Worm (Caenorhabditis elegans): Measurements from ENCODE around the gene fbxc-23.

The fbxc-23 gene

ce11 chrII:13596505-13596977 lies at the start of gene fbxc-23, which contains the start of gene csc-1:
fbxc-23 (minus strand) TSS chrII:13596555.
csc-1 (plus strand) TSS chrII:13596955.
- TF ChIP-seq R02D3.7 (tag; optimal IDR thresholded peaks at IDR 0.05) (no peak), C34F6.9 (tag; optimal IDR thresholded peaks at IDR 0.05) (peak; percentile 70), lin-13 (GFP tag; optimal IDR thresholded peaks at IDR 0.05) (peak; percentile 49), unc-55 (GFP tag; optimal IDR thresholded peaks at IDR 0.05) (peak; percentile 60), crh-2 (tag; optimal IDR thresholded peaks at IDR 0.05) (peak; percentile 31), mbf-1 (tag; optimal IDR thresholded peaks at IDR 0.05) (no peak), F13H6.1 (tag; optimal IDR thresholded peaks at IDR 0.05) (peak; percentile 10), lsy-2 (tag; optimal IDR thresholded peaks at IDR 0.05) (peak; percentile 91 to 98), fos-1 (tag; optimal IDR thresholded peaks at IDR 0.05) (peak; percentile 2), nhr-129 (tag; optimal IDR thresholded peaks at IDR 0.05) (peak; percentile 4), nhr-10 (tag; optimal IDR thresholded peaks at IDR 0.05) (no peak), snpc-4 (tag; optimal IDR thresholded peaks at IDR 0.05) (peak; percentile 62), gmeb-1 (tag; optimal IDR thresholded peaks at IDR 0.05) (peak; percentile 90), lin-11 (tag; optimal IDR thresholded peaks at IDR 0.05) (peak; percentile 51), nhr-21 (tag; optimal IDR thresholded peaks at IDR 0.05) (peak; percentile 15), dmd-4 (tag; optimal IDR thresholded peaks at IDR 0.05) (no peak), nhr-25 (tag; optimal IDR thresholded peaks at IDR 0.05) (peak; percentile 16), sma-3 (GFP tag; optimal IDR thresholded peaks at IDR 0.05) (peak; percentile 38)

- TF ChIP-seq sem-4 (tag; optimal IDR thresholded peaks at IDR 0.05) (no peak), peb-1 (tag; optimal IDR thresholded peaks at IDR 0.05) (no peak), nhr-12 (tag; optimal IDR thresholded peaks at IDR 0.05) (no peak), fos-1 (tag; optimal IDR thresholded peaks at IDR 0.05) (peak; percentile 4), Y55F3AM.14 (GFP tag; optimal IDR thresholded peaks at IDR 0.05) (no peak), unc-55 (GFP tag; optimal IDR thresholded peaks at IDR 0.05) (peak; percentile 16), ama-1 (optimal IDR thresholded peaks at IDR 0.05) (no peak), R02D3.7 (tag; optimal IDR thresholded peaks at IDR 0.05) (no peak), blmp-1 (tag; optimal IDR thresholded peaks at IDR 0.05; ENCODE audit: insufficient read depth) (no peak), nhr-11 (tag; optimal IDR thresholded peaks at IDR 0.05) (no peak), egl-27 (tag; optimal IDR thresholded peaks at IDR 0.05) (no peak), lsy-2 (tag; optimal IDR thresholded peaks at IDR 0.05) (no peak), gmeb-1 (tag; optimal IDR thresholded peaks at IDR 0.05) (no peak)
Measured at ce11 chrII:13641311-13641710, 45.0 kb upstream of the fbxc-23 start, which contains the start of gene fbxa-167. fbxa-167 (plus strand) TSS chrII:13641489.

DNA sequence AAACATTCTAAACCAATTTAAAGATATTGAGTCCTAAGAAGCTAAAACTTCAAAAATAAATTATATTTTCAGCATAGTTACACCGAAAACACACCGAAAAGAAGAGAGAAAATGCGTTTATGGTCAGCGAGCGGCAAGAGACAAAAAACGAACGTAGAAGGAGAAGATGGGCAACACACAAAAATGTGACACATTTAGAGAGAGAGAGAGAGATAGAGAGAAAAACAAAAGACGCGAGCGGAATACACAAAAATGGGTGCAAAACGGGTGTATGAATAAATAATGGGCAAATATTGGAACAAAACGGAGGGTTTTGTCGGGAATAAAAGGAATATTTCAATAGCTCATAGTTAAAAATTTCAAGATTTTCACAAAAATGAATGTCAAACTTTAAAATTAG lies 43.9 kb upstream of the fbxc-23 start:
- TF ChIP-seq crh-2 (tag; optimal IDR thresholded peaks at IDR 0.05), result peak; percentile 49
- peak; percentile 39 for TF ChIP-seq C34F6.9 (tag; optimal IDR thresholded peaks at IDR 0.05)
- TF ChIP-seq F13H6.1 (tag; optimal IDR thresholded peaks at IDR 0.05), result peak; percentile 39
- peak; percentile 49 for TF ChIP-seq nhr-25 (tag; optimal IDR thresholded peaks at IDR 0.05)
- peak; percentile 7 for TF ChIP-seq nhr-21 (tag; optimal IDR thresholded peaks at IDR 0.05)
- peak; percentile 45 for TF ChIP-seq fos-1 (tag; optimal IDR thresholded peaks at IDR 0.05)
- no peak for TF ChIP-seq zag-1 (tag; optimal IDR thresholded peaks at IDR 0.05)
- no peak for TF ChIP-seq ztf-11 (tag; optimal IDR thresholded peaks at IDR 0.05)
- peak; percentile 50 for TF ChIP-seq unc-55 (GFP tag; optimal IDR thresholded peaks at IDR 0.05)
- TF ChIP-seq aly-2 (tag; optimal IDR thresholded peaks at IDR 0.05), result no peak
- peak; percentile 85 for TF ChIP-seq sma-9 (GFP tag; optimal IDR thresholded peaks at IDR 0.05)
- no peak for TF ChIP-seq sma-9 (tag; optimal IDR thresholded peaks at IDR 0.05)
- no peak for TF ChIP-seq nhr-129 (tag; optimal IDR thresholded peaks at IDR 0.05)
- peak; percentile 1 for TF ChIP-seq blmp-1 (tag; optimal IDR thresholded peaks at IDR 0.05; ENCODE audit: insufficient read depth)
- TF ChIP-seq lsy-2 (tag; optimal IDR thresholded peaks at IDR 0.05), result peak in 1 of 2 experiments; percentile 38
- no peak for TF ChIP-seq nhr-12 (tag; optimal IDR thresholded peaks at IDR 0.05)

DNA sequence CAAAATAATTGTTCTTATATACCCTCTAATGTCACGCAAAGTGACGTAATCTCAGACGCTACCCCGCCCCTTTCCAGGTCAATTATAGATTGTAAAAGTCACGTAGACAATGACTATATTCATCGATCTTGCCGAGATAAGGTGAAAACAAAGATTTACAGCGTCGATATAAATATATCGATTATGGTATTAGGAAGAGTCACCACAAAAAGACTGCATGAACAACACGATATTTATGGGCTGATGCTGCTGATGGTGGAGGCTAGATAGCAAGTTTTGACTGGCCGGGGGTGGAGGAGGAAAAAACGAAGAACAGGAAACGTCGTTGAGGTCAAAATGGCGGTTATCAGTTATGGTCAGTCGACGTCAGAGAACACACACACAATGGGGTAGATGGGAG lies 42.2 kb upstream of the fbxc-23 start:
- TF ChIP-seq ceh-16 (tag; optimal IDR thresholded peaks at IDR 0.05), result peak; percentile 71
- no peak for TF ChIP-seq lin-13 (GFP tag; optimal IDR thresholded peaks at IDR 0.05)
- no peak for TF ChIP-seq lin-39 (tag; optimal IDR thresholded peaks at IDR 0.05)
- peak; percentile 67 for TF ChIP-seq fos-1 (tag; optimal IDR thresholded peaks at IDR 0.05)
- no peak for TF ChIP-seq nhr-237 (tag; optimal IDR thresholded peaks at IDR 0.05)
- TF ChIP-seq R02D3.7 (tag; optimal IDR thresholded peaks at IDR 0.05), result no peak
- TF ChIP-seq sma-9 (GFP tag; optimal IDR thresholded peaks at IDR 0.05), result peak; percentile 77
- no peak for TF ChIP-seq sma-9 (tag; optimal IDR thresholded peaks at IDR 0.05)
- TF ChIP-seq nhr-129 (tag; optimal IDR thresholded peaks at IDR 0.05), result peak; percentile 9
- TF ChIP-seq nhr-25 (tag; optimal IDR thresholded peaks at IDR 0.05), result peak; percentile 86
- no peak for TF ChIP-seq mab-5 (tag; optimal IDR thresholded peaks at IDR 0.05)
- peak; percentile 63 for TF ChIP-seq crh-2 (tag; optimal IDR thresholded peaks at IDR 0.05)
- TF ChIP-seq elt-1 (tag; optimal IDR thresholded peaks at IDR 0.05), result peak; percentile 53
- peak; percentile 53 for TF ChIP-seq blmp-1 (tag; optimal IDR thresholded peaks at IDR 0.05; ENCODE audit: insufficient read depth)
- TF ChIP-seq nhr-21 (tag; optimal IDR thresholded peaks at IDR 0.05), result peak; percentile 74
- TF ChIP-seq F13H6.1 (tag; optimal IDR thresholded peaks at IDR 0.05), result peak; percentile 51
- peak; percentile 45 for TF ChIP-seq sma-3 (GFP tag; optimal IDR thresholded peaks at IDR 0.05)
- peak in 1 of 2 experiments; percentile 39 for TF ChIP-seq lsy-2 (tag; optimal IDR thresholded peaks at IDR 0.05)
- TF ChIP-seq nhr-12 (tag; optimal IDR thresholded peaks at IDR 0.05), result no peak
- TF ChIP-seq ztf-4 (tag; optimal IDR thresholded peaks at IDR 0.05), result no peak

Measured in whole organism, L2 larva.